Worm (Caenorhabditis elegans): ENCODE measurements around the gene srz-14.

srz-14 gene

DNA sequence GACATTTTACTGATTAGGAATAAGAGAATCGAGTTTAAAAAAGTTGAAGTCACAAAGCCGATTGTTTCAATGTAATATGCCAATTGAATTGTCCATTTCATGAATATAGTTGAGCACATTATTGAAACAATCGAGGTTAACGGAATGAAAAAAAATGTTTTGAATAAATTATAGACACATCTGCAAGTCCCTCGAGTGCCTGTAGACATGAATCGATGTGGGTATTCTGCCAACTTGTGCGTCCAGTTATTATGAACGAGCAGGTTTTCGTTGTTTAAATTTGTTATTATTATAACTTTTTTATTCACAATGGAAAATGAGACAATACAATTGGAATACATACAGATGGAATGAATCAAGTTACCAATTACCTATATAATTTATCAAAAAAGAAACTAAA lies 25.1 kb upstream of the srz-14 start, which contains the start of gene str-99:
Gene str-99, minus strand, starts transcription at position 101 of the 400 bp plus-strand sequence.
- TF ChIP-seq vab-15 (tag; optimal IDR thresholded peaks at IDR 0.05): no peak
- no peak for TF ChIP-seq hlh-4 (tag; optimal IDR thresholded peaks at IDR 0.05)
- no peak for TF ChIP-seq pag-3 (tag; optimal IDR thresholded peaks at IDR 0.05; ENCODE audit: borderline replicate concordance, insufficient read depth)
- no peak for TF ChIP-seq jun-1 (tag; optimal IDR thresholded peaks at IDR 0.05)
- no peak for TF ChIP-seq tlp-1 (tag; optimal IDR thresholded peaks at IDR 0.05)
- no peak for TF ChIP-seq isw-1 (GFP tag; IDR thresholded peaks at IDR 0.05)
- no peak for TF ChIP-seq egl-13 (tag; optimal IDR thresholded peaks at IDR 0.05)
- no peak for TF ChIP-seq swsn-7 (tag; optimal IDR thresholded peaks at IDR 0.05)
- TF ChIP-seq C16A3.4 (tag; optimal IDR thresholded peaks at IDR 0.05): no peak
- no peak for TF ChIP-seq elt-3 (tag; optimal IDR thresholded peaks at IDR 0.05)
- no peak for TF ChIP-seq fkh-4 (tag; optimal IDR thresholded peaks at IDR 0.05; ENCODE audit: borderline replicate concordance)
- TF ChIP-seq ztf-11 (tag; optimal IDR thresholded peaks at IDR 0.05): no peak
- no peak for TF ChIP-seq lin-13 (GFP tag; optimal IDR thresholded peaks at IDR 0.05)
- TF ChIP-seq snpc-4 (tag; optimal IDR thresholded peaks at IDR 0.05): no peak
- TF ChIP-seq zip-4 (GFP tag; optimal IDR thresholded peaks at IDR 0.05): no peak

ce11 chrV:16159594-16159993 lies 23.9 kb upstream of the srz-14 start, which contains the start of gene F10A3.17:
F10A3.17 (minus strand) TSS chrV:16159694.
- TF ChIP-seq fos-1 (tag; optimal IDR thresholded peaks at IDR 0.05) (no peak), swsn-7 (tag; optimal IDR thresholded peaks at IDR 0.05) (no peak), ceh-88 (GFP tag; IDR thresholded peaks at IDR 0.05) (no peak), C16A3.4 (tag; optimal IDR thresholded peaks at IDR 0.05) (no peak), lin-15B (tag; optimal IDR thresholded peaks at IDR 0.05) (no peak), skn-1 (tag; optimal IDR thresholded peaks at IDR 0.05) (no peak), egl-27 (tag; optimal IDR thresholded peaks at IDR 0.05) (no peak), nhr-77 (tag; optimal IDR thresholded peaks at IDR 0.05) (no peak)

DNA sequence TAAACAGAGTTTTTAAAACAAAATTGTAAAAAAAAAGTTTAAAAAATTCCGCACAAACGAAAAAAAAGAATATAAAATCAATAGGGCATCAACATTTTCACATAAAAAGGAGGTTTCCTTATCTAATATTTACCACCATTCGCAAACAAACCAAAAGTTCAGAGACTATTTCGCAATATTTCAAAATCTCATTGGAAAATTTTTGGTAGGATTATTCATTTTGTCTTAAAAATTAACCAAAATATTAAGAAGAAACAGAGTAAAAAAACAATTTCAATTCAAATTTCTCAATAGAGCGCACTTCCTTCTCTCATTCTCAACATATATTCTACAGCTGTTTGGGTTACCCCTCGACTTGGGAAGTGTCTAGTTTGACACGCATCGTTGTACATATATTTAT lies 23.4 kb upstream of the srz-14 start:
- peak in 1 of 2 experiments; percentile 9 for TF ChIP-seq efl-1 (optimal IDR thresholded peaks at IDR 0.05)
- peak in 1 of 2 experiments; percentile 4 for TF ChIP-seq efl-1 (GFP tag; optimal IDR thresholded peaks at IDR 0.05 in 1 of 2)
- no peak for TF ChIP-seq ceh-63 (GFP tag; optimal IDR thresholded peaks at IDR 0.05)
- peak; percentile 79 for TF ChIP-seq zip-4 (GFP tag; optimal IDR thresholded peaks at IDR 0.05)
- TF ChIP-seq skn-1 (tag; optimal IDR thresholded peaks at IDR 0.05): peak; percentile 2
- TF ChIP-seq elt-2 (tag; optimal IDR thresholded peaks at IDR 0.05): peak; percentile 24
- peak; percentile 2 for TF ChIP-seq snpc-4 (tag; optimal IDR thresholded peaks at IDR 0.05)
- TF ChIP-seq nhr-47 (tag; optimal IDR thresholded peaks at IDR 0.05): no peak

ce11 chrV:16162124-16162735 lies 21.2 kb upstream of the srz-14 start, which contains the start of the genes str-109 and F10A3.11:
str-109 (minus strand) TSS chrV:16162224.
F10A3.11 (plus strand) TSS chrV:16162685.
- TF ChIP-seq ceh-82 (tag; optimal IDR thresholded peaks at IDR 0.05): no peak
- TF ChIP-seq ces-1 (GFP tag; optimal IDR thresholded peaks at IDR 0.05): no peak
- no peak for TF ChIP-seq tbx-2 (tag; optimal IDR thresholded peaks at IDR 0.05)
- TF ChIP-seq efl-1 (optimal IDR thresholded peaks at IDR 0.05): no peak
- TF ChIP-seq efl-1 (GFP tag; optimal IDR thresholded peaks at IDR 0.05 in 1 of 2): no peak
- TF ChIP-seq vab-15 (tag; optimal IDR thresholded peaks at IDR 0.05): no peak
- no peak for TF ChIP-seq alr-1 (tag; optimal IDR thresholded peaks at IDR 0.05; ENCODE audit: borderline replicate concordance)
- no peak for TF ChIP-seq sptf-1 (tag; optimal IDR thresholded peaks at IDR 0.05)
- TF ChIP-seq sup-37 (GFP tag; optimal IDR thresholded peaks at IDR 0.05): no peak
- no peak for TF ChIP-seq pag-3 (tag; optimal IDR thresholded peaks at IDR 0.05; ENCODE audit: borderline replicate concordance, insufficient read depth)
- no peak for TF ChIP-seq nhr-19 (GFP tag; conservative IDR thresholded peaks at IDR 0.05)

ce11 chrV:16163719-16164118 lies 19.7 kb upstream of the srz-14 start, which contains the start of gene F10A3.12:
F10A3.12 (plus strand) TSS chrV:16164019.
- TF ChIP-seq nhr-11 (tag; optimal IDR thresholded peaks at IDR 0.05): no peak
- no peak for TF ChIP-seq nhr-76 (tag; optimal IDR thresholded peaks at IDR 0.05)
- TF ChIP-seq nhr-77 (tag; optimal IDR thresholded peaks at IDR 0.05): no peak
- TF ChIP-seq sox-4 (tag; optimal IDR thresholded peaks at IDR 0.05): no peak
- TF ChIP-seq ceh-82 (tag; optimal IDR thresholded peaks at IDR 0.05): no peak
- no peak for TF ChIP-seq pqm-1 (tag; optimal IDR thresholded peaks at IDR 0.05)
- no peak for TF ChIP-seq fkh-8 (tag; optimal IDR thresholded peaks at IDR 0.05)
- no peak for TF ChIP-seq nhr-90 (tag; optimal IDR thresholded peaks at IDR 0.05; ENCODE audit: poor library complexity)
- no peak for TF ChIP-seq snpc-4 (tag; optimal IDR thresholded peaks at IDR 0.05)
- TF ChIP-seq lin-14 (GFP tag; optimal IDR thresholded peaks at IDR 0.05): no peak

All from whole organism, L1 larva.